Fruit fly (Drosophila melanogaster) whole organism, embryonic: ENCODE measurements around the gene Sam-S.

Experiments
- CG10147 ChIP-seq: fragments of 200-800 bp; sonication (Bioruptor generic); optimal IDR thresholded peaks from 2 replicates; lab custom pipeline; 2019; ENCODE audit warnings: missing biosample characterization, mild to moderate bottlenecking, missing genetic modification characterization, moderate library complexity
- CG10274 ChIP-seq: fragments of 200-800 bp; sonication (Bioruptor generic); optimal IDR thresholded peaks from 3 replicates; lab custom pipeline; 2017; ENCODE audit warnings: missing biosample characterization, mild to moderate bottlenecking, missing genetic modification characterization
- CG10979 ChIP-seq: fragments of 200-800 bp; sonication (Bioruptor generic); optimal IDR thresholded peaks from 2 replicates; lab custom pipeline; 2018; ENCODE audit warnings: missing biosample characterization, mild to moderate bottlenecking, missing genetic modification characterization, moderate library complexity
- CG11456 ChIP-seq: fragments of 200-800 bp; sonication (Bioruptor generic); IDR thresholded peaks from 3 replicates; pipeline ENCODE4 v1.3.6; 2022; ENCODE audit warnings: missing biosample characterization, missing genetic modification characterization
- CG11695 ChIP-seq: fragments of 200-800 bp; sonication (Bioruptor generic); IDR thresholded peaks from 3 replicates; pipeline ENCODE4 v1.3.6; 2022; ENCODE audit warnings: missing biosample characterization, missing genetic modification characterization
- CG12155 ChIP-seq: fragments of 200-800 bp; sonication (Bioruptor generic); optimal IDR thresholded peaks from 3 replicates; lab custom pipeline; 2016; ENCODE audit warnings: missing biosample characterization, missing genetic modification characterization
- CG15011 ChIP-seq: fragments of 200-800 bp; sonication (Bioruptor generic); optimal IDR thresholded peaks from 3 replicates; lab custom pipeline; 2018; ENCODE audit warnings: missing biosample characterization, mild to moderate bottlenecking, missing genetic modification characterization
- CG1529 ChIP-seq: fragments of 200-800 bp; sonication (Bioruptor generic); optimal IDR thresholded peaks from 3 replicates; lab custom pipeline; 2018; ENCODE audit warnings: missing biosample characterization, missing genetic modification characterization
- CG15514 ChIP-seq: fragments of 200-800 bp; sonication (Bioruptor generic); optimal IDR thresholded peaks from 3 replicates; lab custom pipeline; 2017; ENCODE audit warnings: missing biosample characterization, missing genetic modification characterization, mild to moderate bottlenecking, moderate library complexity, missing genetic modification reagents
- CG17186 ChIP-seq: fragments of 200-800 bp; sonication (Bioruptor generic); optimal IDR thresholded peaks from 3 replicates; lab custom pipeline; 2017; ENCODE audit warnings: missing biosample characterization, missing genetic modification reagents, missing genetic modification characterization
- CG17385 ChIP-seq: fragments of 200-800 bp; sonication (Bioruptor generic); optimal IDR thresholded peaks from 3 replicates; lab custom pipeline; 2018; ENCODE audit warnings: missing biosample characterization, mild to moderate bottlenecking, missing genetic modification characterization
- CG18599 ChIP-seq: fragments of 200-800 bp; sonication (Bioruptor generic); optimal IDR thresholded peaks from 3 replicates; lab custom pipeline; 2017; ENCODE audit warnings: missing biosample characterization, missing genetic modification characterization, mild to moderate bottlenecking, moderate library complexity, missing genetic modification reagents
- CG2129 ChIP-seq: fragments of 200-800 bp; sonication (Bioruptor generic); IDR thresholded peaks from 2 replicates; pipeline ENCODE4 v1.3.6; 2022; ENCODE audit warnings: missing biosample characterization, missing genetic modification characterization; ENCODE audit not compliant: partially characterized antibody
- CG33557 ChIP-seq: fragments of 200-800 bp; sonication (Bioruptor generic); optimal IDR thresholded peaks from 2 replicates; lab custom pipeline; 2019; ENCODE audit warnings: missing biosample characterization, mild to moderate bottlenecking, missing genetic modification characterization, moderate library complexity
- CG3847 ChIP-seq: fragments of 200-800 bp; sonication (Bioruptor generic); IDR thresholded peaks from 2 replicates; pipeline ENCODE4 v1.3.6; 2022; ENCODE audit warnings: missing biosample characterization, missing genetic modification characterization
- CG4424 ChIP-seq: fragments of 200-800 bp; sonication (Bioruptor generic); optimal IDR thresholded peaks from 3 replicates; lab custom pipeline; 2016; ENCODE audit warnings: missing biosample characterization, missing genetic modification characterization
- CG5180 ChIP-seq: fragments of 200-800 bp; sonication (Bioruptor generic); optimal IDR thresholded peaks from 3 replicates; lab custom pipeline; 2017; ENCODE audit warnings: missing biosample characterization, missing genetic modification characterization, mild to moderate bottlenecking, moderate library complexity, missing genetic modification reagents
- CG6254 ChIP-seq: fragments of 200-800 bp; sonication (Bioruptor generic); optimal IDR thresholded peaks from 3 replicates; lab custom pipeline; 2017; ENCODE audit warnings: mild to moderate bottlenecking, missing biosample characterization, missing genetic modification reagents, missing genetic modification characterization
- CG7271 ChIP-seq: fragments of 200-800 bp; sonication (Bioruptor generic); optimal IDR thresholded peaks from 2 replicates; lab custom pipeline; 2018; ENCODE audit warnings: missing biosample characterization, mild to moderate bottlenecking, missing genetic modification characterization, moderate library complexity
- CG7839 ChIP-seq: fragments of 200-800 bp; sonication (Bioruptor generic); optimal IDR thresholded peaks from 3 replicates; lab custom pipeline; 2018; ENCODE audit warnings: missing biosample characterization, mild to moderate bottlenecking, missing genetic modification characterization, moderate library complexity
- CG9215 ChIP-seq: fragments of 200-800 bp; sonication (Bioruptor generic); IDR thresholded peaks from 2 replicates; pipeline ENCODE4 v1.3.6; 2022; ENCODE audit warnings: missing biosample characterization, missing genetic modification characterization
- Dad ChIP-seq: fragments of 200-800 bp; sonication (Bioruptor generic); optimal IDR thresholded peaks from 3 replicates; lab custom pipeline; 2016; ENCODE audit warnings: missing biosample characterization, missing genetic modification characterization
- Hr3 ChIP-seq: fragments of 200-800 bp; sonication (Bioruptor generic); optimal IDR thresholded peaks from 3 replicates; lab custom pipeline; 2016; ENCODE audit warnings: missing biosample characterization, missing genetic modification characterization
- Lhr ChIP-seq: fragments of 200-800 bp; sonication (Bioruptor generic); optimal IDR thresholded peaks from 3 replicates; lab custom pipeline; 2017; ENCODE audit warnings: mild to moderate bottlenecking, missing biosample characterization, missing genetic modification reagents, missing genetic modification characterization
- MESR4 ChIP-seq: fragments of 200-800 bp; sonication (Bioruptor generic); optimal IDR thresholded peaks from 2 replicates; lab custom pipeline; 2018; ENCODE audit warnings: missing biosample characterization, mild to moderate bottlenecking, missing genetic modification characterization, moderate library complexity
- Mes4 ChIP-seq: fragments of 200-800 bp; sonication (Bioruptor generic); optimal IDR thresholded peaks from 2 replicates; lab custom pipeline; 2016; ENCODE audit warnings: missing biosample characterization, missing genetic modification characterization
- Myb ChIP-seq: fragments of 200-800 bp; sonication (Bioruptor generic); optimal IDR thresholded peaks from 2 replicates; lab custom pipeline; 2016; ENCODE audit warnings: missing biosample characterization, missing genetic modification characterization
- NC2α ChIP-seq: fragments of 200-800 bp; sonication (Bioruptor generic); optimal IDR thresholded peaks from 2 replicates; lab custom pipeline; 2016; ENCODE audit warnings: missing biosample characterization, missing genetic modification characterization
- Nf-YB ChIP-seq: fragments of 200-800 bp; sonication (Bioruptor generic); optimal IDR thresholded peaks from 3 replicates; lab custom pipeline; 2019; ENCODE audit warnings: missing biosample characterization, mild to moderate bottlenecking, missing genetic modification characterization, moderate library complexity
- Ravus ChIP-seq: fragments of 200-800 bp; sonication (Bioruptor generic); IDR thresholded peaks from 2 replicates; pipeline ENCODE4 v1.3.6; 2022; ENCODE audit warnings: missing biosample characterization, missing genetic modification characterization
- Sox100B ChIP-seq: fragments of 200-800 bp; sonication (Bioruptor generic); optimal IDR thresholded peaks from 3 replicates; lab custom pipeline; 2018; ENCODE audit warnings: missing biosample characterization, mild to moderate bottlenecking, missing genetic modification characterization
- Sry-δ ChIP-seq: fragments of 200-800 bp; sonication (Bioruptor generic); optimal IDR thresholded peaks from 2 replicates; lab custom pipeline; 2016; ENCODE audit warnings: missing biosample characterization, missing genetic modification characterization
- Taf1 ChIP-seq: fragments of 200-800 bp; sonication (Bioruptor generic); IDR thresholded peaks from 2 replicates; pipeline ENCODE4 v1.3.6; 2022; ENCODE audit warnings: missing biosample characterization, missing genetic modification characterization
- Tbp ChIP-seq: fragments of >200 bp; optimal IDR thresholded peaks from 2 replicates; lab custom pipeline; 2018; ENCODE audit warnings: missing biosample characterization, missing genetic modification characterization
- Xbp1 ChIP-seq: fragments of 200-800 bp; sonication (Bioruptor generic); optimal IDR thresholded peaks from 3 replicates; lab custom pipeline; 2016; ENCODE audit warnings: missing biosample characterization, mild to moderate bottlenecking, missing genetic modification characterization
- bab2 ChIP-seq: fragments of 200-800 bp; sonication (Bioruptor generic); optimal IDR thresholded peaks from 2 replicates; lab custom pipeline; 2016; ENCODE audit warnings: missing biosample characterization, missing genetic modification characterization
- bcd ChIP-seq: fragments of 200-800 bp; sonication (Bioruptor generic); optimal IDR thresholded peaks from 2 replicates; lab custom pipeline; 2017; ENCODE audit warnings: missing biosample characterization, mild to moderate bottlenecking, missing genetic modification characterization
- caup ChIP-seq: fragments of 200-800 bp; sonication (Bioruptor generic); optimal IDR thresholded peaks from 3 replicates; lab custom pipeline; 2017; ENCODE audit warnings: missing biosample characterization, mild to moderate bottlenecking, missing genetic modification characterization, moderate library complexity; ENCODE audit not compliant: severe bottlenecking
- chm ChIP-seq: fragments of 200-800 bp; sonication (Bioruptor generic); IDR thresholded peaks from 2 replicates; pipeline ENCODE4 v1.3.6; 2022; ENCODE audit warnings: missing biosample characterization, missing genetic modification characterization
- crc ChIP-seq: fragments of 200-800 bp; sonication (Bioruptor generic); optimal IDR thresholded peaks from 2 replicates; lab custom pipeline; 2016; ENCODE audit warnings: missing biosample characterization, missing genetic modification characterization
- fd3F ChIP-seq: fragments of 200-800 bp; sonication (Bioruptor generic); optimal IDR thresholded peaks from 2 replicates; lab custom pipeline; 2018; ENCODE audit warnings: missing biosample characterization, mild to moderate bottlenecking, missing genetic modification characterization, moderate library complexity
- gfzf ChIP-seq: fragments of 200-800 bp; sonication (Bioruptor generic); optimal IDR thresholded peaks from 2 replicates; lab custom pipeline; 2016; ENCODE audit warnings: missing biosample characterization, mild to moderate bottlenecking, missing genetic modification characterization, moderate library complexity
- jing ChIP-seq: fragments of 200-800 bp; sonication (Bioruptor generic); optimal IDR thresholded peaks from 2 replicates; lab custom pipeline; 2018; ENCODE audit warnings: missing biosample characterization, mild to moderate bottlenecking, missing genetic modification characterization
- lola ChIP-seq, 3 experiments: fragments of >200 bp in 2 of 3; fragments of 200-800 bp in 1 of 3; sonication (Bioruptor generic) in 1 of 3; optimal IDR thresholded peaks; 2 replicates each; lab custom pipeline; 2017 to 2019; ENCODE audit warnings: missing biosample characterization in 3 of 3, missing genetic modification characterization in 3 of 3, mild to moderate bottlenecking in 1 of 3, moderate library complexity in 1 of 3
- nerfin-1 ChIP-seq: fragments of 200-800 bp; sonication (Bioruptor generic); optimal IDR thresholded peaks from 3 replicates; lab custom pipeline; 2019; ENCODE audit warnings: missing biosample characterization, mild to moderate bottlenecking, missing genetic modification characterization, moderate library complexity
- oc ChIP-seq: fragments of 200-800 bp; sonication (Bioruptor generic); optimal IDR thresholded peaks from 2 replicates; lab custom pipeline; 2018; ENCODE audit warnings: missing biosample characterization, mild to moderate bottlenecking, missing genetic modification characterization, moderate library complexity
- run ChIP-seq: fragments of 200-800 bp; sonication (Bioruptor generic); optimal IDR thresholded peaks from 3 replicates; lab custom pipeline; 2018; ENCODE audit warnings: missing biosample characterization, mild to moderate bottlenecking, missing genetic modification characterization
- sim ChIP-seq: fragments of 200-800 bp; sonication (Bioruptor generic); IDR thresholded peaks from 2 replicates; pipeline ENCODE4 v1.3.6; 2022; ENCODE audit warnings: missing biosample characterization, missing genetic modification characterization
- unpg ChIP-seq: fragments of 200-800 bp; sonication (Bioruptor generic); optimal IDR thresholded peaks from 3 replicates; lab custom pipeline; 2018; ENCODE audit warnings: missing biosample characterization, mild to moderate bottlenecking, missing genetic modification characterization, moderate library complexity
- zen ChIP-seq: fragments of 200-800 bp; sonication (Bioruptor generic); optimal IDR thresholded peaks from 3 replicates; lab custom pipeline; 2018; ENCODE audit warnings: missing biosample characterization, mild to moderate bottlenecking, missing genetic modification characterization, moderate library complexity

The Sam-S gene

DNA sequence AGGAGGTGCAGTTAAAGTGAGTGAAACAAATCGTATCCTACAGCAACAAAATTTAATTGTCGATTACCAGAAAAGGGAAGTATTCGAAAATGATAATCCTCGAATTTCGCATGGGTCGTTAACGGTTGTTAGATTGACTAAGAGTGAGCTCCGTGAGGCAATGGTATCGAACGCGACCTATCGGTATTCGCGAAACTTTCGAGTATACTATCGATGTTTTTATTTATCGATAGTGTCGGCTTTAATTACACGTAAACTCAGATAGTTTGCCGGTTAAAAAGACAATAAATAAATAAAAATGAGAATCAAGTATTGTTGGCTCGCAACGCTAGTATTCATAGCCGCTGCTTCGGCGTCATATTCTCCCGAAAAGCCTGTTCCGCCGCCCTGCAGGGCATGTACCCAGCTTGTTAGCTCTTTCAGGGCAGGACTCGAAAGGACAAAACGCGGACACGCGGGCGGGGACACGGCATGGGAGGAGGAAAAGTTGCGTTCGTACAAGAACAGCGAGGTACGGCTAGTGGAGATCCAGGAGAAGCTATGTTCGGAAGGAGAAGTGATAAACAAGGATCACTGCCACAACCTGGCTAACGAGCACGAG is 4.4 kb upstream of the Sam-S start, which contains the start of gene Creld (continued):
- TF ChIP-seq Dad (GFP tag; lab: Kevin White, UChicago) (no peak), Lhr (GFP tag; lab: Kevin White, UChicago) (no peak), unpg (GFP tag; lab: Kevin White, UChicago) (no peak), CG15514 (GFP tag; lab: Kevin White, UChicago) (peak; percentile 94), CG2129 (GFP tag; lab: Robert Waterston, UW) (peak; percentile 100), crc (GFP tag; lab: Kevin White, UChicago) (no peak), CG1529 (GFP tag; lab: Kevin White, UChicago) (no peak), Tbp (no peak), lola (GFP tag; optimal IDR thresholded peaks at IDR 0.05; lab: Kevin White, UChicago) (no peak), CG11456 (no peak), MESR4 (GFP tag; lab: Kevin White, UChicago) (peak; percentile 42), Mes4 (no peak), CG10147 (GFP tag; lab: Kevin White, UChicago) (no peak), oc (tag; lab: Kevin White, UChicago) (no peak), Sox100B (no peak), CG11695 (GFP tag; lab: Robert Waterston, UW) (no peak), CG15011 (GFP tag; lab: Kevin White, UChicago) (no peak), caup (no peak), CG18599 (GFP tag; lab: Kevin White, UChicago) (no peak), CG4424 (GFP tag; lab: Kevin White, UChicago) (no peak), CG17385 (no peak), CG7271 (tag; lab: Kevin White, UChicago) (no peak), chm (no peak), zen (tag; lab: Kevin White, UChicago) (peak; percentile 50), Xbp1 (GFP tag; lab: Kevin White, UChicago) (peak; percentile 34), CG3847 (no peak; the same call in 1 of the 2 replicates), CG12155 (GFP tag; lab: Kevin White, UChicago) (no peak), sim (GFP tag; lab: Robert Waterston, UW) (no peak), CG17186 (GFP tag; lab: Kevin White, UChicago) (peak; percentile 45), CG9215 (GFP tag; lab: Robert Waterston, UW) (no peak), CG10274 (GFP tag; lab: Kevin White, UChicago) (no peak), CG10979 (no peak), Sry-δ (GFP tag; lab: Kevin White, UChicago) (peak; percentile 94), Ravus (GFP tag; lab: Robert Waterston, UW) (no peak), NC2α (GFP tag; lab: Kevin White, UChicago) (no peak), fd3F (GFP tag; lab: Kevin White, UChicago) (no peak), Hr3 (no peak), Taf1 (GFP tag; lab: Robert Waterston, UW) (no peak), bab2 (GFP tag; lab: Kevin White, UChicago) (no peak), CG6254 (no peak), CG33557 (GFP tag; lab: Kevin White, UChicago) (no peak), run (tag; lab: Kevin White, UChicago) (no peak), CG7839 (no peak), bcd (no peak), CG5180 (GFP tag; lab: Kevin White, UChicago) (no peak), jing (GFP tag; lab: Kevin White, UChicago) (no peak), Myb (GFP tag; lab: Kevin White, UChicago) (peak; percentile 90), nerfin-1 (tag; lab: Kevin White, UChicago) (no peak), gfzf (GFP tag; lab: Kevin White, UChicago) (peak; percentile 41), Nf-YB (GFP tag; lab: Kevin White, UChicago) (no peak)
